Worm (Caenorhabditis elegans): ENCODE results near the gene R11D1.3.
A peak's percentile ranks its signal among the peaks of the same experiment; 100 is the strongest.

- peak; percentile 78 for TF ChIP-seq lin-39 (tag; optimal IDR thresholded peaks at IDR 0.05)
- peak; percentile 84 for TF ChIP-seq rnt-1 (tag; optimal IDR thresholded peaks at IDR 0.05)
- peak; percentile 82 for TF ChIP-seq nhr-77 (tag; optimal IDR thresholded peaks at IDR 0.05)
- TF ChIP-seq nhr-90 (tag; optimal IDR thresholded peaks at IDR 0.05; ENCODE audit: poor library complexity), result peak; percentile 82
- peak; percentile 83 for TF ChIP-seq blmp-1 (tag; optimal IDR thresholded peaks at IDR 0.05)
- TF ChIP-seq lsy-2 (tag; optimal IDR thresholded peaks at IDR 0.05), result peak; percentile 91 to 94
- TF ChIP-seq nhr-76 (tag; optimal IDR thresholded peaks at IDR 0.05), result no peak
- peak; percentile 42 for TF ChIP-seq aly-2 (tag; optimal IDR thresholded peaks at IDR 0.05)
- TF ChIP-seq ztf-11 (tag; optimal IDR thresholded peaks at IDR 0.05), result peak in 1 of 2 experiments; percentile 41
- peak; percentile 90 for TF ChIP-seq nhr-47 (tag; optimal IDR thresholded peaks at IDR 0.05)
- no peak for TF ChIP-seq Y116A8C.19 (tag; optimal IDR thresholded peaks at IDR 0.05; ENCODE audit: borderline replicate concordance)
These were observed 16.3 kb upstream of the R11D1.3 start, which contains the start of the genes rpl-28 and mrpl-49 for ce11 chrV:12728062-12728665.
